Fruit fly (Drosophila melanogaster) whole organism, embryonic: Measurements from ENCODE around the gene CAH7.

Source experiments
- Asciz ChIP-seq: fragments of 200-800 bp; sonication (Bioruptor generic); optimal IDR thresholded peaks from 2 replicates; lab custom pipeline; 2017; ENCODE audit warnings: missing biosample characterization, mild to moderate bottlenecking, missing genetic modification characterization, missing genetic modification reagents
- BtbVII ChIP-seq: fragments of 200-800 bp; sonication (Bioruptor generic); optimal IDR thresholded peaks from 3 replicates; lab custom pipeline; 2017; ENCODE audit warnings: missing biosample characterization, mild to moderate bottlenecking, missing genetic modification characterization
- CG10321 ChIP-seq: fragments of 200-800 bp; sonication (Bioruptor generic); IDR thresholded peaks from 2 replicates; pipeline ENCODE4 v1.3.6; 2022; ENCODE audit warnings: missing biosample characterization, missing genetic modification characterization
- CG10431 ChIP-seq: fragments of 200-800 bp; sonication (Bioruptor generic); optimal IDR thresholded peaks from 3 replicates; lab custom pipeline; 2018; ENCODE audit warnings: missing biosample characterization, mild to moderate bottlenecking, missing genetic modification characterization
- CG13894 ChIP-seq: fragments of 200-800 bp; sonication (Bioruptor generic); optimal IDR thresholded peaks from 3 replicates; lab custom pipeline; 2018; ENCODE audit warnings: missing biosample characterization, mild to moderate bottlenecking, missing genetic modification characterization, moderate library complexity
- CG15514 ChIP-seq: fragments of 200-800 bp; sonication (Bioruptor generic); optimal IDR thresholded peaks from 3 replicates; lab custom pipeline; 2017; ENCODE audit warnings: missing biosample characterization, missing genetic modification characterization, mild to moderate bottlenecking, moderate library complexity, missing genetic modification reagents
- CG17328 ChIP-seq: fragments of 200-800 bp; sonication (Bioruptor generic); IDR thresholded peaks from 2 replicates; pipeline ENCODE4 v1.3.6; 2022; ENCODE audit warnings: missing biosample characterization, missing genetic modification characterization
- CG17829 ChIP-seq: fragments of 200-800 bp; optimal IDR thresholded peaks from 2 replicates; lab custom pipeline; 2019; ENCODE audit warnings: missing biosample characterization, mild to moderate bottlenecking, missing genetic modification characterization, moderate library complexity
- CG18619 ChIP-seq: fragments of 200-800 bp; sonication (Bioruptor generic); optimal IDR thresholded peaks from 3 replicates; lab custom pipeline; 2017; ENCODE audit warnings: missing biosample characterization, mild to moderate bottlenecking, missing genetic modification characterization
- CG30020 ChIP-seq: fragments of 200-800 bp; optimal IDR thresholded peaks from 2 replicates; lab custom pipeline; 2019; ENCODE audit warnings: missing biosample characterization, mild to moderate bottlenecking, missing genetic modification characterization, moderate library complexity
- CG30403 ChIP-seq: fragments of 200-800 bp; sonication (Bioruptor generic); optimal IDR thresholded peaks from 3 replicates; lab custom pipeline; 2016; ENCODE audit warnings: missing biosample characterization, missing genetic modification characterization
- CG3163 ChIP-seq: fragments of 200-800 bp; sonication (Bioruptor generic); optimal IDR thresholded peaks from 3 replicates; lab custom pipeline; 2016; ENCODE audit warnings: missing biosample characterization, missing genetic modification characterization
- CG32532 ChIP-seq: fragments of 200-800 bp; sonication (Bioruptor generic); IDR thresholded peaks from 2 replicates; pipeline ENCODE4 v1.3.6; 2022; ENCODE audit warnings: missing biosample characterization, missing genetic modification characterization
- CG3407 ChIP-seq: fragments of 200-800 bp; sonication (Bioruptor generic); optimal IDR thresholded peaks from 2 replicates; lab custom pipeline; 2018; ENCODE audit warnings: missing biosample characterization, mild to moderate bottlenecking, missing genetic modification characterization
- CG34376 ChIP-seq: fragments of 200-800 bp; sonication (Bioruptor generic); optimal IDR thresholded peaks from 2 replicates; lab custom pipeline; 2018; ENCODE audit warnings: missing biosample characterization, mild to moderate bottlenecking, missing genetic modification characterization
- CG34422 ChIP-seq: fragments of 200-800 bp; sonication (Bioruptor generic); IDR thresholded peaks from 3 replicates; pipeline ENCODE4 v1.3.6; 2022; ENCODE audit warnings: missing biosample characterization, missing genetic modification characterization
- CG3726 ChIP-seq: fragments of 200-800 bp; sonication (Bioruptor generic); IDR thresholded peaks from 3 replicates; pipeline ENCODE4, ENCODE4 v1.3.6; 2022; ENCODE audit warnings: missing biosample characterization, missing genetic modification characterization
- CG4328 ChIP-seq: fragments of 200-800 bp; sonication (Bioruptor generic); optimal IDR thresholded peaks from 3 replicates; lab custom pipeline; 2017; ENCODE audit warnings: missing biosample characterization, missing genetic modification reagents, missing genetic modification characterization
- CG4360 ChIP-seq: fragments of 200-800 bp; sonication (Bioruptor generic); IDR thresholded peaks from 2 replicates; pipeline ENCODE4 v1.3.6; 2022; ENCODE audit warnings: missing biosample characterization, missing genetic modification characterization
- CG7745 ChIP-seq: fragments of 200-800 bp; sonication (Bioruptor generic); optimal IDR thresholded peaks from 2 replicates; lab custom pipeline; 2018; ENCODE audit warnings: missing biosample characterization, mild to moderate bottlenecking, missing genetic modification characterization, moderate library complexity
- CG8359 ChIP-seq: fragments of 200-800 bp; sonication (Bioruptor generic); optimal IDR thresholded peaks from 2 replicates; lab custom pipeline; 2017; ENCODE audit warnings: missing biosample characterization, mild to moderate bottlenecking, missing genetic modification characterization, borderline replicate concordance
- D19B ChIP-seq: fragments of 200-800 bp; sonication (Bioruptor generic); optimal IDR thresholded peaks from 2 replicates; lab custom pipeline; 2017; ENCODE audit warnings: missing biosample characterization, mild to moderate bottlenecking, missing genetic modification characterization
- E2f1 ChIP-seq: fragments of 200-800 bp; sonication (Bioruptor generic); IDR thresholded peaks from 2 replicates; pipeline ENCODE4 v1.3.6; 2022; ENCODE audit warnings: missing biosample characterization, missing genetic modification characterization
- Ets65A ChIP-seq: fragments of 200-800 bp; sonication (Bioruptor generic); peaks from one replicate; lab custom pipeline; 2016; ENCODE audit warnings: missing biosample characterization, missing genetic modification characterization
- Ets97D ChIP-seq: fragments of 200-800 bp; sonication (Bioruptor generic); optimal IDR thresholded peaks from 3 replicates; lab custom pipeline; 2016; ENCODE audit warnings: missing biosample characterization, missing genetic modification characterization
- HmgZ ChIP-seq: fragments of 200-800 bp; sonication (Bioruptor generic); optimal IDR thresholded peaks from 2 replicates; lab custom pipeline; 2018; ENCODE audit warnings: missing biosample characterization, mild to moderate bottlenecking, missing genetic modification characterization
- Hmx ChIP-seq: fragments of 200-800 bp; sonication (Bioruptor generic); optimal IDR thresholded peaks from 2 replicates; lab custom pipeline; 2016; ENCODE audit warnings: missing biosample characterization, missing genetic modification characterization
- Hr78 ChIP-seq, 2 experiments: fragments of 200-800 bp in 1 of 2; fragments of >200 bp in 1 of 2; sonication (Bioruptor generic) in 1 of 2; optimal IDR thresholded peaks; 2 replicates each; lab custom pipeline; 2017 to 2019; ENCODE audit warnings: missing biosample characterization in 2 of 2, missing genetic modification characterization in 2 of 2, mild to moderate bottlenecking in 1 of 2, moderate library complexity in 1 of 2
- Meics ChIP-seq: fragments of 200-800 bp; sonication (Bioruptor generic); optimal IDR thresholded peaks from 2 replicates; lab custom pipeline; 2017; ENCODE audit warnings: missing biosample characterization, mild to moderate bottlenecking, missing genetic modification characterization
- Mrtf ChIP-seq: fragments of 200-800 bp; sonication (Bioruptor generic); IDR thresholded peaks from 3 replicates; pipeline ENCODE4 v1.3.6; 2022; ENCODE audit warnings: missing biosample characterization, missing genetic modification characterization
- NFAT ChIP-seq: fragments of 200-800 bp; sonication (Bioruptor generic); IDR thresholded peaks from 2 replicates; pipeline ENCODE4 v1.3.6; 2022; ENCODE audit warnings: missing biosample characterization, missing genetic modification characterization
- NK7.1 ChIP-seq: fragments of 200-800 bp; sonication (Bioruptor generic); optimal IDR thresholded peaks from 3 replicates; lab custom pipeline; 2016; ENCODE audit warnings: missing biosample characterization, missing genetic modification characterization
- Pdp1 ChIP-seq, 2 experiments: fragments of 200-800 bp; sonication (Bioruptor generic); optimal IDR thresholded peaks; 3 replicates each; lab custom pipeline; 2016; ENCODE audit warnings: missing biosample characterization in 2 of 2, missing genetic modification characterization in 2 of 2, mild to moderate bottlenecking in 1 of 2, moderate library complexity in 1 of 2
- YL-1 ChIP-seq: fragments of 200-800 bp; sonication (Bioruptor generic); optimal IDR thresholded peaks from 3 replicates; lab custom pipeline; 2017; ENCODE audit warnings: missing biosample characterization, mild to moderate bottlenecking, missing genetic modification characterization
- ab ChIP-seq: fragments of 200-800 bp; sonication (Bioruptor generic); optimal IDR thresholded peaks from 2 replicates; lab custom pipeline; 2016; ENCODE audit warnings: missing biosample characterization, missing genetic modification characterization
- crc ChIP-seq: fragments of 200-800 bp; sonication (Bioruptor generic); optimal IDR thresholded peaks from 2 replicates; lab custom pipeline; 2016; ENCODE audit warnings: missing biosample characterization, missing genetic modification characterization
- dmrt11E ChIP-seq: fragments of 200-800 bp; sonication (Bioruptor generic); optimal IDR thresholded peaks from 3 replicates; lab custom pipeline; 2018; ENCODE audit warnings: missing biosample characterization, mild to moderate bottlenecking, missing genetic modification characterization, moderate library complexity
- dpn ChIP-seq, 2 experiments: fragments of 200-800 bp; sonication (Bioruptor generic); optimal IDR thresholded peaks; 3 replicates each; lab custom pipeline; 2016; ENCODE audit warnings: missing biosample characterization in 2 of 2, missing genetic modification characterization in 2 of 2
- fd64A ChIP-seq: fragments of 200-800 bp; sonication (Bioruptor generic); optimal IDR thresholded peaks from 3 replicates; lab custom pipeline; 2018; ENCODE audit warnings: missing biosample characterization, mild to moderate bottlenecking, missing genetic modification characterization
- ftz-f1 ChIP-seq: fragments of 200-800 bp; sonication (Bioruptor generic); optimal IDR thresholded peaks from 2 replicates; lab custom pipeline; 2016; ENCODE audit warnings: missing biosample characterization, missing genetic modification characterization
- gro ChIP-seq: fragments of 200-800 bp; sonication (Bioruptor generic); optimal IDR thresholded peaks from 2 replicates; lab custom pipeline; 2016; ENCODE audit warnings: missing biosample characterization, missing genetic modification characterization
- pb ChIP-seq: fragments of 200-800 bp; sonication (Bioruptor generic); optimal IDR thresholded peaks from 3 replicates; lab custom pipeline; 2016; ENCODE audit warnings: missing biosample characterization, missing genetic modification characterization
- phol ChIP-seq: fragments of 200-800 bp; sonication (Bioruptor generic); optimal IDR thresholded peaks from 3 replicates; lab custom pipeline; 2018; ENCODE audit warnings: missing biosample characterization, mild to moderate bottlenecking, missing genetic modification characterization, moderate library complexity
- row ChIP-seq: fragments of 200-800 bp; sonication (Bioruptor generic); IDR thresholded peaks from 3 replicates; pipeline ENCODE4 v1.3.6; 2022; ENCODE audit warnings: missing biosample characterization, missing genetic modification characterization
- sima ChIP-seq: fragments of 200-800 bp; sonication (Bioruptor generic); optimal IDR thresholded peaks from 2 replicates; lab custom pipeline; 2016; ENCODE audit warnings: missing biosample characterization, missing genetic modification characterization
- tgo ChIP-seq: fragments of 200-800 bp; sonication (Bioruptor generic); IDR thresholded peaks from 3 replicates; pipeline ENCODE4 v1.3.6; 2022; ENCODE audit warnings: missing biosample characterization, missing genetic modification characterization
- tup ChIP-seq: fragments of 200-800 bp; sonication (Bioruptor generic); optimal IDR thresholded peaks from 2 replicates; lab custom pipeline; 2016; ENCODE audit warnings: missing biosample characterization, mild to moderate bottlenecking, missing genetic modification characterization, moderate library complexity
- twi ChIP-seq: fragments of 200-800 bp; optimal IDR thresholded peaks from 2 replicates; lab custom pipeline; 2019; ENCODE audit warnings: missing biosample characterization, mild to moderate bottlenecking, missing genetic modification characterization, moderate library complexity
- tx ChIP-seq: fragments of 200-800 bp; sonication (Bioruptor generic); optimal IDR thresholded peaks from 2 replicates; lab custom pipeline; 2016; ENCODE audit warnings: missing biosample characterization, missing genetic modification characterization
- usp ChIP-seq: fragments of >200 bp; optimal IDR thresholded peaks from 2 replicates; lab custom pipeline; 2017; ENCODE audit warnings: missing biosample characterization, missing genetic modification characterization
- wor ChIP-seq: fragments of 200-800 bp; sonication (Bioruptor generic); IDR thresholded peaks from 2 replicates; pipeline ENCODE4 v1.3.6; 2022; ENCODE audit warnings: missing biosample characterization, missing genetic modification characterization
- zfh1 ChIP-seq: fragments of 200-800 bp; sonication (Bioruptor generic); IDR thresholded peaks from 3 replicates; pipeline ENCODE4 v1.3.6; 2022; ENCODE audit warnings: missing biosample characterization, missing genetic modification characterization

The CAH7 gene

DNA sequence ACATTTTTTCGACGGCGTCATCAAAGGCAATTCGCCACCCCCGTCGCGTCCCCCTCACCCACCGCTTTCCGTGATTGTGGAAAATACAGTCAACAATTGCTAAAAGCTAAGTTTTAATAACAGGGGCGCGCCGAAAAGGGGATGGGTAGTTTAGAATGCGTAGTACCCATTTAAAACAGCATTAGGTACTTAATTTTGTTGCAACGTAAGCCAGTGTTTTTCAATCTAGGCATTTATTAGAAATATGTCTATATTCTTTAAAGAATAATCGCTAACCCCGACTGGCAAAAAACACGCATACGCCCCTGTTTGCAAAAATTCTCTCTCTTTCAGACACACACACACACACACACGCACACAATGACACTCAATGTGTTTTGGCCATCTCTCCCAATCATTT lies 27.1 kb upstream of the CAH7 start (continued):
- TF ChIP-seq BtbVII (peak; percentile 65), E2f1 (GFP tag; lab: Robert Waterston, UW) (peak; percentile 41; the same call in 1 of the 2 replicates), CG10431 (no peak), Ets97D (GFP tag; lab: Kevin White, UChicago) (no peak), CG3726 (GFP tag; lab: Robert Waterston, UW) (no peak), zfh1 (GFP tag; lab: Robert Waterston, UW) (0 out of 3 replicates have a peak, but pooled peaks have one; percentile 50), twi (tag; lab: Kevin White, UChicago) (no peak), ab (GFP tag; lab: Kevin White, UChicago) (no peak), Pdp1 (GFP tag; optimal IDR thresholded peaks at IDR 0.05; lab: Kevin White, UChicago) (peak; percentile 8 to 27), tgo (GFP tag; lab: Robert Waterston, UW) (peak; percentile 41; the same call in 1 of the 3 replicates), dpn (GFP tag; optimal IDR thresholded peaks at IDR 0.05; lab: Kevin White, UChicago) (peak; percentile 31 to 53), fd64A (GFP tag; lab: Kevin White, UChicago) (no peak), CG17328 (GFP tag; lab: Robert Waterston, UW) (no peak), CG13894 (tag; lab: Kevin White, UChicago) (peak; percentile 20), CG4328 (GFP tag; lab: Kevin White, UChicago) (no peak), CG4360 (no peak), row (peak; percentile 62), CG30403 (GFP tag; lab: Kevin White, UChicago) (peak; percentile 49), crc (GFP tag; lab: Kevin White, UChicago) (no peak), NFAT (GFP tag; lab: Robert Waterston, UW) (peak; percentile 77), Hmx (no peak), phol (tag; lab: Kevin White, UChicago) (no peak), CG10321 (GFP tag; lab: Robert Waterston, UW) (no peak), wor (no peak), CG8359 (GFP tag; lab: Kevin White, UChicago) (no peak), NK7.1 (GFP tag; lab: Kevin White, UChicago) (no peak), tup (GFP tag; lab: Kevin White, UChicago) (no peak), YL-1 (GFP tag; lab: Kevin White, UChicago) (no peak), ftz-f1 (no peak), CG30020 (no peak), CG34422 (GFP tag; lab: Robert Waterston, UW) (0 out of 3 replicates have a peak, but pooled peaks have one; percentile 39), CG17829 (tag; lab: Kevin White, UChicago) (no peak), tx (GFP tag; lab: Kevin White, UChicago) (peak; percentile 2), usp (no peak), sima (GFP tag; lab: Kevin White, UChicago) (no peak), dmrt11E (no peak), Mrtf (GFP tag; lab: Robert Waterston, UW) (0 out of 3 replicates have a peak, but pooled peaks have one; percentile 40), Asciz (GFP tag; lab: Kevin White, UChicago) (no peak), Hr78 (GFP tag; optimal IDR thresholded peaks at IDR 0.05; lab: Kevin White, UChicago) (no peak), pb (GFP tag; lab: Kevin White, UChicago) (no peak), HmgZ (tag; lab: Kevin White, UChicago) (peak; percentile 10), CG18619 (GFP tag; lab: Kevin White, UChicago) (peak; percentile 56), gro (peak; percentile 58), CG3407 (no peak), Ets65A (peak; percentile 97), CG7745 (no peak), CG32532 (GFP tag; lab: Robert Waterston, UW) (peak; percentile 82), CG34376 (GFP tag; lab: Kevin White, UChicago) (no peak), CG15514 (GFP tag; lab: Kevin White, UChicago) (peak; percentile 57), D19B (GFP tag; lab: Kevin White, UChicago) (peak; percentile 50), Meics (GFP tag; lab: Kevin White, UChicago) (peak; percentile 79), CG3163 (no peak)
